Worm (Caenorhabditis elegans): ENCODE results near the gene F17H10.1.

ce11 chrX:13102838-13103237, 2.2 kb upstream of the F17H10.1 start:
- no peak for TF ChIP-seq T22C8.4 (GFP tag; IDR thresholded peaks at IDR 0.05)
- TF ChIP-seq tab-1 (GFP tag; IDR thresholded peaks at IDR 0.05), result no peak
- TF ChIP-seq flt-1 (GFP tag; IDR thresholded peaks at IDR 0.05), result no peak
- TF ChIP-seq cog-1 (tag; optimal IDR thresholded peaks at IDR 0.05), result no peak
- no peak for TF ChIP-seq ztf-23 (GFP tag; IDR thresholded peaks at IDR 0.05)
- TF ChIP-seq med-1 (GFP tag; optimal IDR thresholded peaks at IDR 0.05; ENCODE audit: insufficient read depth), result no peak
- TF ChIP-seq ztf-29 (GFP tag; IDR thresholded peaks at IDR 0.05), result no peak
